Fruit fly (Drosophila melanogaster) whole organism, embryonic: ENCODE results near the gene CG3598.

Experiments
- Bteb2 ChIP-seq: fragments of 200-800 bp; sonication (Bioruptor generic); optimal IDR thresholded peaks from 2 replicates; lab custom pipeline; 2016; ENCODE audit warnings: missing biosample characterization, missing genetic modification characterization
- CG10654 ChIP-seq: fragments of 200-800 bp; sonication (Bioruptor generic); optimal IDR thresholded peaks from 2 replicates; lab custom pipeline; 2016; ENCODE audit warnings: missing biosample characterization, missing genetic modification characterization
- CG12942 ChIP-seq: fragments of 200-800 bp; sonication (Bioruptor generic); optimal IDR thresholded peaks from 3 replicates; lab custom pipeline; 2016; ENCODE audit warnings: missing biosample characterization, missing genetic modification characterization
- CG14014 ChIP-seq: fragments of 200-800 bp; sonication (Bioruptor generic); IDR thresholded peaks from 2 replicates; pipeline ENCODE4 v1.3.6; 2022; ENCODE audit warnings: missing biosample characterization, missing genetic modification characterization
- CG17802 ChIP-seq: fragments of 200-800 bp; sonication (Bioruptor generic); optimal IDR thresholded peaks from 2 replicates; lab custom pipeline; 2018; ENCODE audit warnings: missing biosample characterization, mild to moderate bottlenecking, missing genetic modification characterization, moderate library complexity
- CG18619 ChIP-seq: fragments of 200-800 bp; sonication (Bioruptor generic); optimal IDR thresholded peaks from 3 replicates; lab custom pipeline; 2017; ENCODE audit warnings: missing biosample characterization, mild to moderate bottlenecking, missing genetic modification characterization
- CG31441 ChIP-seq: fragments of 200-800 bp; sonication (Bioruptor generic); IDR thresholded peaks from 2 replicates; pipeline ENCODE4 v1.3.6; 2022; ENCODE audit warnings: missing biosample characterization, missing genetic modification characterization
- CG33557 ChIP-seq: fragments of 200-800 bp; sonication (Bioruptor generic); optimal IDR thresholded peaks from 2 replicates; lab custom pipeline; 2019; ENCODE audit warnings: missing biosample characterization, mild to moderate bottlenecking, missing genetic modification characterization, moderate library complexity
- CG3407 ChIP-seq: fragments of 200-800 bp; sonication (Bioruptor generic); optimal IDR thresholded peaks from 2 replicates; lab custom pipeline; 2018; ENCODE audit warnings: missing biosample characterization, mild to moderate bottlenecking, missing genetic modification characterization
- CG4282 ChIP-seq: fragments of 200-800 bp; sonication (Bioruptor generic); optimal IDR thresholded peaks from 2 replicates; lab custom pipeline; 2016; ENCODE audit warnings: missing biosample characterization, missing genetic modification characterization
- CG4424 ChIP-seq: fragments of 200-800 bp; sonication (Bioruptor generic); optimal IDR thresholded peaks from 3 replicates; lab custom pipeline; 2016; ENCODE audit warnings: missing biosample characterization, missing genetic modification characterization
- CG4820 ChIP-seq: fragments of 200-800 bp; sonication (Bioruptor generic); optimal IDR thresholded peaks from 3 replicates; lab custom pipeline; 2016; ENCODE audit warnings: missing biosample characterization, missing genetic modification characterization
- CG5180 ChIP-seq: fragments of 200-800 bp; sonication (Bioruptor generic); optimal IDR thresholded peaks from 3 replicates; lab custom pipeline; 2017; ENCODE audit warnings: missing biosample characterization, missing genetic modification characterization, mild to moderate bottlenecking, moderate library complexity, missing genetic modification reagents
- CG8388 ChIP-seq: fragments of 200-800 bp; sonication (Bioruptor generic); optimal IDR thresholded peaks from 2 replicates; lab custom pipeline; 2019; ENCODE audit warnings: missing biosample characterization, mild to moderate bottlenecking, missing genetic modification characterization, moderate library complexity
- CG9215 ChIP-seq: fragments of 200-800 bp; sonication (Bioruptor generic); IDR thresholded peaks from 2 replicates; pipeline ENCODE4 v1.3.6; 2022; ENCODE audit warnings: missing biosample characterization, missing genetic modification characterization
- CG9876 ChIP-seq: fragments of 200-800 bp; sonication (Bioruptor generic); optimal IDR thresholded peaks from 2 replicates; lab custom pipeline; 2016; ENCODE audit warnings: missing biosample characterization, missing genetic modification characterization
- HLHmδ ChIP-seq: fragments of 200-800 bp; sonication (Bioruptor generic); optimal IDR thresholded peaks from 2 replicates; lab custom pipeline; 2018; ENCODE audit warnings: missing biosample characterization, mild to moderate bottlenecking, missing genetic modification characterization, moderate library complexity
- Hey ChIP-seq: fragments of 200-800 bp; sonication (Bioruptor generic); optimal IDR thresholded peaks from 3 replicates; lab custom pipeline; 2018; ENCODE audit warnings: missing biosample characterization, mild to moderate bottlenecking, missing genetic modification characterization
- HmgD ChIP-seq: fragments of 200-800 bp; sonication (Bioruptor generic); optimal IDR thresholded peaks from 3 replicates; lab custom pipeline; 2016; ENCODE audit warnings: missing biosample characterization, missing genetic modification characterization
- Hmr ChIP-seq: fragments of 200-800 bp; sonication (Bioruptor generic); optimal IDR thresholded peaks from 3 replicates; lab custom pipeline; 2017; ENCODE audit warnings: mild to moderate bottlenecking, missing biosample characterization, missing genetic modification reagents, missing genetic modification characterization
- Hsf ChIP-seq: fragments of 200-800 bp; sonication (Bioruptor generic); optimal IDR thresholded peaks from 3 replicates; lab custom pipeline; 2016; ENCODE audit warnings: missing biosample characterization, missing genetic modification characterization
- Mes4 ChIP-seq: fragments of 200-800 bp; sonication (Bioruptor generic); optimal IDR thresholded peaks from 2 replicates; lab custom pipeline; 2016; ENCODE audit warnings: missing biosample characterization, missing genetic modification characterization
- NC2α ChIP-seq: fragments of 200-800 bp; sonication (Bioruptor generic); optimal IDR thresholded peaks from 2 replicates; lab custom pipeline; 2016; ENCODE audit warnings: missing biosample characterization, missing genetic modification characterization
- NFAT ChIP-seq: fragments of 200-800 bp; sonication (Bioruptor generic); IDR thresholded peaks from 2 replicates; pipeline ENCODE4 v1.3.6; 2022; ENCODE audit warnings: missing biosample characterization, missing genetic modification characterization
- aop ChIP-seq: fragments of 200-800 bp; sonication (Bioruptor generic); IDR thresholded peaks from 2 replicates; pipeline ENCODE4 v1.3.6; 2022; ENCODE audit warnings: missing biosample characterization, missing genetic modification characterization
- bcd ChIP-seq: fragments of 200-800 bp; sonication (Bioruptor generic); optimal IDR thresholded peaks from 2 replicates; lab custom pipeline; 2017; ENCODE audit warnings: missing biosample characterization, mild to moderate bottlenecking, missing genetic modification characterization
- cad ChIP-seq: fragments of >200 bp; optimal IDR thresholded peaks from 2 replicates; lab custom pipeline; 2017; ENCODE audit warnings: missing biosample characterization, missing genetic modification characterization
- cwo ChIP-seq: fragments of 200-800 bp; sonication (Bioruptor generic); optimal IDR thresholded peaks from 3 replicates; lab custom pipeline; 2017; ENCODE audit warnings: missing biosample characterization, missing genetic modification characterization, mild to moderate bottlenecking, moderate library complexity, missing genetic modification reagents
- her ChIP-seq: fragments of 200-800 bp; sonication (Bioruptor generic); optimal IDR thresholded peaks from 2 replicates; lab custom pipeline; 2016; ENCODE audit warnings: missing biosample characterization, missing genetic modification characterization
- jumu ChIP-seq: fragments of 200-800 bp; sonication (Bioruptor generic); optimal IDR thresholded peaks from 3 replicates; lab custom pipeline; 2016; ENCODE audit warnings: missing biosample characterization, missing genetic modification characterization
- kay ChIP-seq: fragments of 200-800 bp; sonication (Bioruptor generic); optimal IDR thresholded peaks from 2 replicates; lab custom pipeline; 2016; ENCODE audit warnings: missing biosample characterization, missing genetic modification characterization
- maf-S ChIP-seq: fragments of 200-800 bp; sonication (Bioruptor generic); optimal IDR thresholded peaks from 2 replicates; lab custom pipeline; 2016; ENCODE audit warnings: missing biosample characterization, missing genetic modification characterization
- oc ChIP-seq: fragments of 200-800 bp; sonication (Bioruptor generic); optimal IDR thresholded peaks from 2 replicates; lab custom pipeline; 2018; ENCODE audit warnings: missing biosample characterization, mild to moderate bottlenecking, missing genetic modification characterization, moderate library complexity
- org-1 ChIP-seq: fragments of 200-800 bp; sonication (Bioruptor generic); optimal IDR thresholded peaks from 2 replicates; lab custom pipeline; 2017; ENCODE audit warnings: missing biosample characterization, missing genetic modification characterization
- salm ChIP-seq: fragments of 200-800 bp; sonication (Bioruptor generic); optimal IDR thresholded peaks from 2 replicates; lab custom pipeline; 2018; ENCODE audit warnings: missing biosample characterization, mild to moderate bottlenecking, missing genetic modification characterization
- schlank ChIP-seq: fragments of 200-800 bp; sonication (Bioruptor generic); optimal IDR thresholded peaks from 2 replicates; lab custom pipeline; 2018; ENCODE audit warnings: missing biosample characterization, mild to moderate bottlenecking, missing genetic modification characterization
- tgo ChIP-seq: fragments of 200-800 bp; sonication (Bioruptor generic); IDR thresholded peaks from 3 replicates; pipeline ENCODE4 v1.3.6; 2022; ENCODE audit warnings: missing biosample characterization, missing genetic modification characterization
- toy ChIP-seq: fragments of 200-800 bp; sonication (Bioruptor generic); IDR thresholded peaks from 2 replicates; pipeline ENCODE4 v1.3.6; 2022; ENCODE audit warnings: missing biosample characterization, missing genetic modification characterization
- wdn ChIP-seq: fragments of 200-800 bp; sonication (Bioruptor generic); IDR thresholded peaks from 2 replicates; pipeline ENCODE4 v1.3.6; 2022; ENCODE audit warnings: missing biosample characterization, missing genetic modification characterization
- zfh1 ChIP-seq: fragments of 200-800 bp; sonication (Bioruptor generic); IDR thresholded peaks from 3 replicates; pipeline ENCODE4 v1.3.6; 2022; ENCODE audit warnings: missing biosample characterization, missing genetic modification characterization

Gene CG3598

dm6 chrX:2934827-2935226 is 2.0 kb upstream of the CG3598 start, which contains the start of gene CG3592 (continued):
- TF ChIP-seq HmgD (GFP tag; lab: Kevin White, UChicago) (no peak), CG10654 (GFP tag; lab: Kevin White, UChicago) (no peak), cad (GFP tag; lab: Kevin White, UChicago) (no peak), Mes4 (GFP tag; lab: Kevin White, UChicago) (no peak)

dm6 chrX:2938556-2938955 is 1.7 kb downstream of the CG3598 start, which contains the start of gene CG14420:
Gene CG14420, plus strand, starts transcription at chrX:2938856.
- TF ChIP-seq CG14014: no peak
- TF ChIP-seq org-1 (GFP tag; lab: Kevin White, UChicago): no peak
- no peak for TF ChIP-seq salm (tag; lab: Kevin White, UChicago)
- TF ChIP-seq bcd (GFP tag; lab: Kevin White, UChicago): no peak
- no peak for TF ChIP-seq CG12942 (GFP tag; lab: Kevin White, UChicago)
- TF ChIP-seq CG31441 (GFP tag; lab: Robert Waterston, UW): no peak
- TF ChIP-seq NFAT: no peak
- no peak for TF ChIP-seq aop (GFP tag; lab: Robert Waterston, UW)
- TF ChIP-seq zfh1 (GFP tag; lab: Robert Waterston, UW): no peak
- TF ChIP-seq Hey (tag; lab: Kevin White, UChicago): no peak
- TF ChIP-seq wdn: no peak
- no peak for TF ChIP-seq kay (GFP tag; lab: Kevin White, UChicago)
- no peak for TF ChIP-seq HmgD (GFP tag; lab: Kevin White, UChicago)
- no peak for TF ChIP-seq Hmr
- TF ChIP-seq Hsf: no peak
- TF ChIP-seq tgo (GFP tag; lab: Robert Waterston, UW): no peak

dm6 chrX:2941108-2941507 is 4.3 kb downstream of the CG3598 start, which contains the start of gene CG14421:
Gene CG14421, plus strand, starts transcription at chrX:2941408.
- no peak for TF ChIP-seq CG4424 (GFP tag; lab: Kevin White, UChicago)
- no peak for TF ChIP-seq CG17802 (tag; lab: Kevin White, UChicago)
- TF ChIP-seq oc: no peak
- TF ChIP-seq cwo: no peak
- TF ChIP-seq CG5180 (GFP tag; lab: Kevin White, UChicago): no peak
- TF ChIP-seq toy (GFP tag; lab: Robert Waterston, UW): no peak
- TF ChIP-seq schlank: no peak
- TF ChIP-seq CG8388 (GFP tag; lab: Kevin White, UChicago): no peak
- TF ChIP-seq HLHmδ (GFP tag; lab: Kevin White, UChicago): no peak
- TF ChIP-seq CG9876 (GFP tag; lab: Kevin White, UChicago): no peak
- TF ChIP-seq maf-S: no peak
- no peak for TF ChIP-seq Bteb2 (GFP tag; lab: Kevin White, UChicago)
- TF ChIP-seq CG18619 (GFP tag; lab: Kevin White, UChicago): no peak
- no peak for TF ChIP-seq CG3407 (GFP tag; lab: Kevin White, UChicago)
- TF ChIP-seq her (GFP tag; lab: Kevin White, UChicago): no peak
- no peak for TF ChIP-seq CG33557 (GFP tag; lab: Kevin White, UChicago)
- TF ChIP-seq CG9215 (GFP tag; lab: Robert Waterston, UW): no peak
- no peak for TF ChIP-seq jumu

- TF ChIP-seq NC2α (GFP tag; lab: Kevin White, UChicago): no peak
- no peak for TF ChIP-seq CG4282 (GFP tag; lab: Kevin White, UChicago)
- TF ChIP-seq wdn: no peak
- TF ChIP-seq CG4820: no peak
These were observed 6.3 kb downstream of the CG3598 start, which contains the start of gene CG14422 for dm6 chrX:2943086-2943485. Gene CG14422, plus strand, starts transcription at chrX:2943386.
